Worm (Caenorhabditis elegans): ENCODE data around the gene sulp-4.

ce11 chrV:11921229-11921628, 46.1 kb downstream of the sulp-4 start:
- no peak for TF ChIP-seq blmp-1 (tag; optimal IDR thresholded peaks at IDR 0.05)
- TF ChIP-seq drap-1 (GFP tag; optimal IDR thresholded peaks at IDR 0.05) = no peak
- TF ChIP-seq lsy-2 (tag; optimal IDR thresholded peaks at IDR 0.05) = no peak
- no peak for TF ChIP-seq nhr-76 (tag; optimal IDR thresholded peaks at IDR 0.05)
- TF ChIP-seq snpc-4 (tag; optimal IDR thresholded peaks at IDR 0.05) = no peak
- no peak for TF ChIP-seq pha-4 (tag; optimal IDR thresholded peaks at IDR 0.05)
- TF ChIP-seq lin-13 (tag; optimal IDR thresholded peaks at IDR 0.05) = no peak
- no peak for TF ChIP-seq ceh-83 (GFP tag; optimal IDR thresholded peaks at IDR 0.05)
- TF ChIP-seq nhr-12 (tag; optimal IDR thresholded peaks at IDR 0.05) = no peak
- TF ChIP-seq unc-39 (tag; optimal IDR thresholded peaks at IDR 0.05) = no peak
- no peak for TF ChIP-seq nhr-28 (tag; optimal IDR thresholded peaks at IDR 0.05)
- no peak for TF ChIP-seq elt-3 (tag; optimal IDR thresholded peaks at IDR 0.05)
- TF ChIP-seq ham-2 (GFP tag; optimal IDR thresholded peaks at IDR 0.05) = no peak

Data from whole organism, mixed stage, embryonic.